Worm (Caenorhabditis elegans) whole organism, young adult: ENCODE data around the gene ugt-57.

ENCODE experiments used
- B0035.1 ChIP-seq: sonication (generic microtip); optimal IDR thresholded peaks from 2 replicates; lab custom pipeline; 2016; ENCODE audit warnings: missing genetic modification characterization, mild to moderate bottlenecking, missing compliant biosample characterization, missing genotype, missing genetic modification reagents
- C17E4.6 ChIP-seq: fragments of 200-800 bp; sonication (Bioruptor generic); IDR thresholded peaks from 2 replicates; pipeline ENCODE4 v1.3.6; 2022; ENCODE audit warnings: missing genetic modification reagents, missing genetic modification characterization, missing compliant biosample characterization
- D2030.7 ChIP-seq: fragments of 200-800 bp; sonication (Bioruptor generic); IDR thresholded peaks from 2 replicates; pipeline ENCODE4 v1.3.6; 2022; ENCODE audit warnings: missing genetic modification reagents, missing genetic modification characterization, missing compliant biosample characterization
- F23B12.7 ChIP-seq: sonication (generic microtip); optimal IDR thresholded peaks from 2 replicates; lab custom pipeline; 2017; ENCODE audit warnings: missing genetic modification characterization, mild to moderate bottlenecking, missing compliant biosample characterization, antibody characterized with exemption, moderate library complexity; ENCODE audit not compliant: insufficient read depth
- F39B2.1 ChIP-seq: fragments of 200-800 bp; sonication (Bioruptor generic); IDR thresholded peaks from 2 replicates; pipeline ENCODE4 v1.3.6; 2022; ENCODE audit warnings: missing genetic modification reagents, missing genetic modification characterization, missing compliant biosample characterization
- F55B11.4 ChIP-seq: sonication (generic microtip); optimal IDR thresholded peaks from 2 replicates; lab custom pipeline; 2016; ENCODE audit warnings: missing compliant biosample characterization, missing genetic modification characterization, borderline replicate concordance; ENCODE audit not compliant: insufficient read depth
- F57C9.4 ChIP-seq: sonication (generic microtip); optimal IDR thresholded peaks from 2 replicates; lab custom pipeline; 2017; ENCODE audit warnings: mild to moderate bottlenecking, missing genetic modification characterization, missing compliant biosample characterization
- K12H6.12 ChIP-seq: fragments of 200-800 bp; sonication (Bioruptor generic); optimal IDR thresholded peaks from 2 replicates; lab custom pipeline; 2018; ENCODE audit warnings: mild to moderate bottlenecking, missing genetic modification characterization, missing compliant biosample characterization
- Y53F4B.3 ChIP-seq: fragments of 200-800 bp; sonication (Bioruptor generic); IDR thresholded peaks from 2 replicates; pipeline ENCODE4 v1.3.6; 2022; ENCODE audit warnings: missing genetic modification reagents, missing genetic modification characterization, missing compliant biosample characterization
- Y67H2A.10 ChIP-seq: fragments of 200-800 bp; sonication (Bioruptor generic); conservative IDR thresholded peaks from 2 replicates; pipeline ENCODE4 v1.3.6; 2022; ENCODE audit warnings: missing genetic modification reagents, missing genetic modification characterization, missing compliant biosample characterization
- ZK185.1 ChIP-seq: sonication (generic microtip); optimal IDR thresholded peaks from 2 replicates; lab custom pipeline; 2016; ENCODE audit warnings: mild to moderate bottlenecking, missing genetic modification characterization, missing compliant biosample characterization; ENCODE audit not compliant: poor library complexity, severe bottlenecking
- attf-6 ChIP-seq: fragments of 200-800 bp; sonication (Bioruptor generic); IDR thresholded peaks from 2 replicates; pipeline ENCODE4 v1.3.6; 2022; ENCODE audit warnings: missing genetic modification reagents, missing genetic modification characterization, missing compliant biosample characterization
- ceh-40 ChIP-seq: fragments of 200-800 bp; sonication (Bioruptor generic); IDR thresholded peaks from 2 replicates; pipeline ENCODE4 v1.3.6; 2022; ENCODE audit warnings: missing genetic modification characterization, missing compliant biosample characterization
- chd-7 ChIP-seq: sonication (generic microtip); optimal IDR thresholded peaks from 2 replicates; lab custom pipeline; 2016; ENCODE audit warnings: mild to moderate bottlenecking, missing genetic modification characterization, moderate library complexity, missing compliant biosample characterization
- dpl-1 ChIP-seq: fragments of 150-350 bp; optimal IDR thresholded peaks from 2 replicates; lab custom pipeline; 2014; ENCODE audit warnings: missing biosample characterization, missing genetic modification reagents, missing genetic modification characterization
- egl-44 ChIP-seq: fragments of 200-800 bp; sonication (Bioruptor generic); IDR thresholded peaks from 2 replicates; pipeline ENCODE4 v1.3.6; 2022; ENCODE audit warnings: missing genetic modification reagents, missing genetic modification characterization, missing compliant biosample characterization
- ekl-4 ChIP-seq: fragments of 200-800 bp; sonication (Bioruptor generic); IDR thresholded peaks from 2 replicates; pipeline ENCODE4 v1.3.6; 2022; ENCODE audit warnings: missing genetic modification reagents, missing genetic modification characterization, missing compliant biosample characterization
- hlh-12 ChIP-seq: sonication (generic microtip); optimal IDR thresholded peaks from 2 replicates; lab custom pipeline; 2016; ENCODE audit warnings: missing genetic modification characterization, missing compliant biosample characterization
- hmg-20 ChIP-seq: fragments of 200-800 bp; sonication (Bioruptor generic); IDR thresholded peaks from 2 replicates; pipeline ENCODE4 v1.3.6; 2022; ENCODE audit warnings: missing genetic modification reagents, missing genetic modification characterization, missing compliant biosample characterization
- lag-1 ChIP-seq: fragments of 200-800 bp; sonication (Bioruptor generic); IDR thresholded peaks from 2 replicates; pipeline ENCODE4 v1.3.6; 2022; ENCODE audit warnings: missing genetic modification reagents, missing genetic modification characterization, missing compliant biosample characterization
- lin-35 ChIP-seq, 3 experiments: fragments of 150-350 bp in 2 of 3; sonication (generic microtip) in 1 of 3; optimal IDR thresholded peaks; 2 replicates each; lab custom pipeline; 2014 to 2018; ENCODE audit warnings: missing biosample characterization in 3 of 3, missing genetic modification characterization in 3 of 3, missing genetic modification reagents in 3 of 3
- lin-40 ChIP-seq: sonication (generic microtip); optimal IDR thresholded peaks from 2 replicates; lab custom pipeline; 2016; ENCODE audit warnings: missing genetic modification characterization, mild to moderate bottlenecking, missing compliant biosample characterization, missing genotype, missing genetic modification reagents
- lin-54 ChIP-seq: fragments of 200-800 bp; sonication (Bioruptor generic); optimal IDR thresholded peaks from 2 replicates; lab custom pipeline; 2018; ENCODE audit warnings: mild to moderate bottlenecking, missing genetic modification characterization, missing compliant biosample characterization
- nfya-2 ChIP-seq: fragments of 200-800 bp; sonication (Bioruptor generic); IDR thresholded peaks from 2 replicates; pipeline ENCODE4 v1.3.6; 2022; ENCODE audit warnings: missing genetic modification reagents, missing genetic modification characterization, missing compliant biosample characterization
- nhr-120 ChIP-seq: fragments of 200-800 bp; sonication (Bioruptor generic); IDR thresholded peaks from 2 replicates; pipeline ENCODE4 v1.3.6; 2022; ENCODE audit warnings: missing genetic modification characterization, missing compliant biosample characterization
- nhr-80 ChIP-seq: sonication (generic microtip); optimal IDR thresholded peaks from 2 replicates; lab custom pipeline; 2016; ENCODE audit warnings: missing genetic modification characterization, missing compliant biosample characterization
- pbrm-1 ChIP-seq: fragments of 200-800 bp; sonication (Bioruptor generic); IDR thresholded peaks from 2 replicates; pipeline ENCODE4 v1.3.6; 2022; ENCODE audit warnings: missing genetic modification reagents, missing genetic modification characterization, missing compliant biosample characterization
- snpc-4 ChIP-seq, 5 experiments: fragments of 150-350 bp in 1 of 5; sonication (generic microtip) in 4 of 5; optimal IDR thresholded peaks; 2 replicates each; lab custom pipeline; 2014 to 2018; ENCODE audit warnings: missing genetic modification characterization in 5 of 5, missing biosample characterization in 3 of 5, antibody characterized with exemption in 2 of 5, mild to moderate bottlenecking in 2 of 5, missing compliant biosample characterization in 2 of 5, missing genotype in 2 of 5, moderate library complexity in 2 of 5, missing genetic modification reagents in 1 of 5
- unc-130 ChIP-seq: sonication (generic microtip); optimal IDR thresholded peaks from 2 replicates; lab custom pipeline; 2016; ENCODE audit warnings: missing genetic modification reagents, missing genetic modification characterization, missing compliant biosample characterization
- ztf-18 ChIP-seq: sonication (generic microtip); optimal IDR thresholded peaks from 2 replicates; lab custom pipeline; 2016; ENCODE audit warnings: missing genotype, mild to moderate bottlenecking, missing genetic modification characterization, missing compliant biosample characterization
- ztf-3 ChIP-seq: fragments of 200-800 bp; sonication (Bioruptor generic); optimal IDR thresholded peaks from 2 replicates; lab custom pipeline; 2018; ENCODE audit warnings: mild to moderate bottlenecking, missing genetic modification characterization, missing compliant biosample characterization

ugt-57 gene

DNA sequence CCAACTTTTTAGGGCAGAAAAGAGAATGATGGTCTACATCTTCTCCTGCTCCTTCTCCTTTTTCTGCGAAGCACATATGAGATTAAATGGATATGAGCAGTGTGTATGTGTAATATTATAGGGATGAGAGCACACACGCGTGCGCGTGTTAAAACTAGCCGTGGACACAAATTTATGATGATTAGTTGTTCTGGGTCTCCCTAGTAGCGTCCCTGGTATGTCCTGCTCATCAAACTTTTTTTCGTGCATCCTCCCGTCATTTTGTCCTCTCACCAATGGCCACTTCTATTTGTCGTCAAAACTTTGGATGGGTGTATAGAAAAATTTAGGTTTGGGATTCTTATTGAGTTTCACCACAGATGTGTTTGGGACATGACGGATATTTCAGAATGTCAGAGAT, 10.4 kb downstream of the ugt-57 start:
- no peak for TF ChIP-seq hlh-12 (tag; lab: Kevin White, UChicago)
- TF ChIP-seq ekl-4 (GFP tag; lab: Robert Waterston, UW): no peak
- TF ChIP-seq F57C9.4 (tag; lab: Kevin White, UChicago): no peak
- no peak for TF ChIP-seq pbrm-1 (GFP tag; lab: Robert Waterston, UW)
- TF ChIP-seq lin-35 (GFP tag; optimal IDR thresholded peaks at IDR 0.05; lab: Kevin White, UChicago): no peak
- TF ChIP-seq F23B12.7 (tag; lab: Kevin White, UChicago): no peak
- TF ChIP-seq lin-54: no peak
- TF ChIP-seq ceh-40 (GFP tag; lab: Robert Waterston, UW): no peak
- no peak for TF ChIP-seq dpl-1
- no peak for TF ChIP-seq F39B2.1 (GFP tag; lab: Robert Waterston, UW)
- no peak for TF ChIP-seq ztf-18 (tag; lab: Kevin White, UChicago)
- no peak for TF ChIP-seq lin-40 (tag; lab: Kevin White, UChicago)
- TF ChIP-seq D2030.7 (GFP tag; lab: Robert Waterston, UW): no peak
- TF ChIP-seq Y53F4B.3 (GFP tag; lab: Robert Waterston, UW): no peak
- TF ChIP-seq nhr-80 (tag; lab: Kevin White, UChicago): no peak
- no peak for TF ChIP-seq F55B11.4 (tag; lab: Kevin White, UChicago)
- no peak for TF ChIP-seq snpc-4 (GFP tag; optimal IDR thresholded peaks at IDR 0.05; lab: Kevin White, UChicago)
- no peak for TF ChIP-seq snpc-4 (tag; optimal IDR thresholded peaks at IDR 0.05; lab: Kevin White, UChicago)
- TF ChIP-seq nhr-120 (GFP tag; lab: Robert Waterston, UW): no peak
- TF ChIP-seq, all 124 proteins: peak for 0

DNA sequence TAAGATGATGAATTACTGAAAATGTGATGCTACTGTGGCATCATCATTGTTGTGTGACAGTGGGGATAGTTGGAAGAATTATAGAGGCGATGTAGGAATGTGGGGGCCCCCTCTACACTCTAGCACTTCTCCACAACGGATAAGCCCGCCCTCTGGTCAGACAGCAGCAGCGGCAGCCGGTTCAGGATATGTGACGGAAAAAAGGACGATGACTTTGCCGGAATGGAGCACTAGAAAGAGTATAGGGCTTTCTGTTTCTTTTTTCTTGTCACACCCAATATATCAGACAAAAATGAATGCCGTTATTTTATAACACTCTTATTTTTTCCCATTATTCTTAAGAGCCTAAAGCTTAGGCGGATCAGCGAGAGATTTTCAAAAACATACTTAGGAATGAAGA, 13.9 kb downstream of the ugt-57 start, which contains the start of gene tyra-2:
tyra-2 (minus strand) TSS at position 101 of the 400 bp plus-strand sequence.
- TF ChIP-seq Y67H2A.10 (GFP tag; lab: Robert Waterston, UW) (no peak), egl-44 (GFP tag; lab: Robert Waterston, UW) (no peak), attf-6 (GFP tag; lab: Robert Waterston, UW) (no peak), ztf-3 (GFP tag; lab: Kevin White, UChicago) (no peak), K12H6.12 (tag; lab: Kevin White, UChicago) (no peak), nfya-2 (GFP tag; lab: Robert Waterston, UW) (no peak), lin-35 (GFP tag; optimal IDR thresholded peaks at IDR 0.05; lab: Kevin White, UChicago) (no peak), ztf-18 (tag; lab: Kevin White, UChicago) (no peak), chd-7 (tag; lab: Kevin White, UChicago) (no peak), B0035.1 (tag; lab: Kevin White, UChicago) (no peak), C17E4.6 (GFP tag; lab: Robert Waterston, UW) (no peak)

DNA sequence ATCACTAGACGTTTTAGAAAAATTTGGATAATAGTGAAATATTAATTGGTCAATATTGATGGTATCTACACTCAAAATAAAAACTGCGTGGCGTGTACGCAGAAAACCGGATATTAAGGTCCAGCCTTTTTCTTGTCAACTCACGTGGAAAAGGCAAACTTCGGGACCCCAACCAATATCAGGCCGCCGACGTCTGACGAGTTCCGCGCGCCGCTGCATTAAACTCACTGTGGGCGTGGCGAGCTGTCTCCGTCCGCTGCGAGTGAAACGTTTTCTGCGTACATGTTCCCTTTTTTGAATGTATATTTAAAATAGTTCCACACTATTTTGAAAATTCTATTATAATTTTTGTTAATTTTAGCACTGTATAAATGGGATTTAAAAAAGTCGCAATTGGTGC, 14.4 kb downstream of the ugt-57 start:
- peak; percentile 14 for TF ChIP-seq snpc-4 (GFP tag; optimal IDR thresholded peaks at IDR 0.05; lab: Kevin White, UChicago)
- peak in 2 of 4 experiments; percentile 71 to 81 for TF ChIP-seq snpc-4 (tag; optimal IDR thresholded peaks at IDR 0.05; lab: Kevin White, UChicago)
- TF ChIP-seq D2030.7 (GFP tag; lab: Robert Waterston, UW): no peak
- TF ChIP-seq ZK185.1 (tag; lab: Kevin White, UChicago): no peak

DNA sequence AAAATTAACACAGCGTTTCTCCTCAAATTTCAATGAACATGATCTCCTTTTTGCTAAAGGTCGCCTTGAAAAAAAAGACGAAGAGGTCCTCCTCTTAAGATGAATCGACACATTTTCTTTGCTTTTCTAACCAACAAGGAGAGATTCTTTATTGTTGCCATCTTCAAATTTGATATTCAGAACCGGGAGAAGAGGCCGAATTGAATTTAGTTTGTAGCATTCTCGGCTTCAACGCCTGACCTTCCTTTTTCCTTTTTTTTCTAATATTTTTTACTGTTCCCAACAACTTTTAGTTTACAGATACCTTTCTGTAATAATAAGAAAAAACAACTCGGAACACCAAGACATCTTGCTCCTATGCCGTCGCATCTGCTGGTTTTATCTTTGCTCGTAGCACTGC, 28.2 kb downstream of the ugt-57 start, which contains the start of gene cah-5:
cah-5 (plus strand) TSS at position 301 of the 400 bp plus-strand sequence.
- TF ChIP-seq unc-130 (GFP tag; lab: Kevin White, UChicago) (no peak), hmg-20 (GFP tag; lab: Robert Waterston, UW) (no peak), F55B11.4 (tag; lab: Kevin White, UChicago) (no peak), lag-1 (no peak)
